Worm (Caenorhabditis elegans) whole organism, late embryonic: ENCODE measurements around the gene spds-1.

Source experiments
- ceh-48 ChIP-seq: sonication (generic microtip); optimal IDR thresholded peaks from 2 replicates; lab custom pipeline; 2016; ENCODE audit warnings: missing genetic modification characterization, inconsistent platforms, missing compliant biosample characterization
- dve-1 ChIP-seq: sonication (generic microtip); optimal IDR thresholded peaks from 2 replicates; lab custom pipeline; 2017; ENCODE audit warnings: antibody characterized with exemption, mild to moderate bottlenecking, missing genetic modification characterization, missing compliant biosample characterization
- mec-3 ChIP-seq: sonication (generic microtip); optimal IDR thresholded peaks from 2 replicates; lab custom pipeline; 2016; ENCODE audit warnings: borderline replicate concordance, missing genetic modification characterization, missing compliant biosample characterization
- nhr-11 ChIP-seq: fragments of 150-350 bp; optimal IDR thresholded peaks from 2 replicates; lab custom pipeline; 2014; ENCODE audit warnings: missing biosample characterization, missing genetic modification characterization
- odd-2 ChIP-seq: sonication (generic microtip); optimal IDR thresholded peaks from 2 replicates; lab custom pipeline; 2017; ENCODE audit warnings: antibody characterized with exemption, mild to moderate bottlenecking, missing genetic modification characterization, missing compliant biosample characterization
- ref-2 ChIP-seq: sonication (generic microtip); optimal IDR thresholded peaks from 2 replicates; lab custom pipeline; 2016; ENCODE audit warnings: missing genetic modification characterization, missing compliant biosample characterization
- rnt-1 ChIP-seq: sonication (generic microtip); optimal IDR thresholded peaks from 2 replicates; lab custom pipeline; 2016; ENCODE audit warnings: missing genetic modification characterization, missing compliant biosample characterization
- unc-55 ChIP-seq: sonication (generic microtip); optimal IDR thresholded peaks from 2 replicates; lab custom pipeline; 2017; ENCODE audit warnings: missing biosample characterization, missing genetic modification reagents, missing genetic modification characterization

ce11 chrII:12824463-12824862 is 17.8 kb downstream of the spds-1 start:
- TF ChIP-seq ref-2 (tag; lab: Kevin White, UChicago) (no peak), ceh-48 (tag; lab: Kevin White, UChicago) (no peak), rnt-1 (tag; lab: Kevin White, UChicago) (no peak), mec-3 (no peak), odd-2 (tag; lab: Kevin White, UChicago) (no peak), dve-1 (tag; lab: Kevin White, UChicago) (peak; percentile 96), nhr-11 (tag; lab: Kevin White, UChicago) (no peak), unc-55 (GFP tag; lab: Kevin White, UChicago) (no peak)
